Fruit fly (Drosophila melanogaster): Measurements from ENCODE around the gene CG31446.

Gene CG31446

dm6 chr3R:15676186-15677073 lies 16.5 kb upstream of the CG31446 start (continued):
- peak; percentile 75 for TF ChIP-seq crol (GFP tag; IDR thresholded peaks at IDR 0.05)
- TF ChIP-seq croc (GFP tag; conservative IDR thresholded peaks at IDR 0.05) = peak; percentile 18; the same call in 1 of the 3 replicates
- TF ChIP-seq p53 (GFP tag; optimal IDR thresholded peaks at IDR 0.05) = no peak
- TF ChIP-seq NfI (GFP tag; optimal IDR thresholded peaks at IDR 0.05) = peak; percentile 27
- TF ChIP-seq CG5953 (GFP tag; IDR thresholded peaks at IDR 0.05) = peak; percentile 34; the same call in 1 of the 2 replicates
- TF ChIP-seq B-H2 (GFP tag; optimal IDR thresholded peaks at IDR 0.05) = no peak
- TF ChIP-seq CG16815 (GFP tag; optimal IDR thresholded peaks at IDR 0.05) = no peak
- no peak for TF ChIP-seq CG7987 (GFP tag; optimal IDR thresholded peaks at IDR 0.05)
- peak; percentile 63 for TF ChIP-seq Kr (GFP tag; optimal IDR thresholded peaks at IDR 0.05)
- TF ChIP-seq oc (tag; optimal IDR thresholded peaks at IDR 0.05) = peak; percentile 37
- peak; percentile 30 for TF ChIP-seq zf30C (GFP tag; optimal IDR thresholded peaks at IDR 0.05)
- TF ChIP-seq ERR (GFP tag; optimal IDR thresholded peaks at IDR 0.05) = no peak
- no peak for TF ChIP-seq CG5245 (GFP tag; optimal IDR thresholded peaks at IDR 0.05)
- no peak for TF ChIP-seq run (tag; optimal IDR thresholded peaks at IDR 0.05)
- no peak for TF ChIP-seq exex (tag; optimal IDR thresholded peaks at IDR 0.05)
- no peak for TF ChIP-seq da (GFP tag; optimal IDR thresholded peaks at IDR 0.05)
- peak; percentile 42 for TF ChIP-seq CG4424 (GFP tag; optimal IDR thresholded peaks at IDR 0.05)
- peak; percentile 75 for TF ChIP-seq CG31441 (GFP tag; IDR thresholded peaks at IDR 0.05)
- no peak for TF ChIP-seq bigmax (GFP tag; optimal IDR thresholded peaks at IDR 0.05)
- TF ChIP-seq CG32532 (GFP tag; IDR thresholded peaks at IDR 0.05) = peak; percentile 30; the same call in 1 of the 2 replicates
- peak; percentile 49 for TF ChIP-seq nerfin-1 (tag; optimal IDR thresholded peaks at IDR 0.05)
- TF ChIP-seq pum (GFP tag; optimal IDR thresholded peaks at IDR 0.05) = peak; percentile 37
- TF ChIP-seq Bdp1 (GFP tag; optimal IDR thresholded peaks at IDR 0.05) = no peak
- peak; percentile 10 for TF ChIP-seq CG4820 (GFP tag; optimal IDR thresholded peaks at IDR 0.05)
- peak; percentile 7; the same call in 1 of the 2 replicates for TF ChIP-seq CG11247 (GFP tag; IDR thresholded peaks at IDR 0.05)
- peak; percentile 39 for TF ChIP-seq cato (GFP tag; optimal IDR thresholded peaks at IDR 0.05; ENCODE audit: borderline replicate concordance)
- TF ChIP-seq CG1792 (GFP tag; optimal IDR thresholded peaks at IDR 0.05) = no peak
- no peak for TF ChIP-seq Usf (GFP tag; optimal IDR thresholded peaks at IDR 0.05)
- peak; percentile 58 for TF ChIP-seq Blimp-1 (GFP tag; optimal IDR thresholded peaks at IDR 0.05)
- TF ChIP-seq B-H1 (GFP tag; IDR thresholded peaks at IDR 0.05) = peak; percentile 16; the same call in 1 of the 3 replicates
- no peak for TF ChIP-seq CG15514 (GFP tag; optimal IDR thresholded peaks at IDR 0.05)
- TF ChIP-seq dan (GFP tag; IDR thresholded peaks at IDR 0.05) = no peak
- TF ChIP-seq CG11456 (GFP tag; IDR thresholded peaks at IDR 0.05) = no peak
- TF ChIP-seq Sox100B (GFP tag; optimal IDR thresholded peaks at IDR 0.05) = peak; percentile 27
- no peak for TF ChIP-seq CG2129 (GFP tag; IDR thresholded peaks at IDR 0.05; ENCODE audit: partially characterized antibody)
- peak; percentile 27 for TF ChIP-seq Ssrp (tag; optimal IDR thresholded peaks at IDR 0.05)
- peak; percentile 28 for TF ChIP-seq YL-1 (GFP tag; optimal IDR thresholded peaks at IDR 0.05)
- TF ChIP-seq HLH4C (GFP tag; IDR thresholded peaks at IDR 0.05; ENCODE audit: partially characterized antibody) = no peak
- TF ChIP-seq CG12744 (GFP tag; optimal IDR thresholded peaks at IDR 0.05) = no peak
- TF ChIP-seq dmrt99B (tag; optimal IDR thresholded peaks at IDR 0.05) = peak; percentile 53
- TF ChIP-seq CG10209 (GFP tag; optimal IDR thresholded peaks at IDR 0.05) = peak; percentile 54
- TF ChIP-seq Doc2 (GFP tag; IDR thresholded peaks at IDR 0.05) = no peak
- peak; percentile 39; the same call in 1 of the 2 replicates for TF ChIP-seq H2.0 (GFP tag; IDR thresholded peaks at IDR 0.05)
- peak; percentile 60 for TF ChIP-seq gsb-n (tag; optimal IDR thresholded peaks at IDR 0.05)
- no peak for TF ChIP-seq CG4282 (GFP tag; optimal IDR thresholded peaks at IDR 0.05)
- TF ChIP-seq jing (GFP tag; optimal IDR thresholded peaks at IDR 0.05) = no peak
- TF ChIP-seq CG10462 (GFP tag; optimal IDR thresholded peaks at IDR 0.05) = peak; percentile 38
- TF ChIP-seq tgo (GFP tag; IDR thresholded peaks at IDR 0.05) = peak; percentile 47; the same call in 2 of the 3 replicates

Data from whole organism, embryonic.